Worm (Caenorhabditis elegans) whole organism, L3 larva: ENCODE measurements around the gene fcmt-1.
A peak's percentile ranks its signal among the peaks of the same experiment; 100 is the strongest.

ENCODE experiments used
- R02D3.7 ChIP-seq: fragments of 150-350 bp; optimal IDR thresholded peaks from 2 replicates; lab custom pipeline; 2014; ENCODE audit warnings: missing biosample characterization, missing genetic modification characterization
- aly-2 ChIP-seq: fragments of 150-350 bp; optimal IDR thresholded peaks from 2 replicates; lab custom pipeline; 2014; ENCODE audit warnings: missing biosample characterization, missing genetic modification characterization
- ama-1 ChIP-seq: fragments of 150-350 bp; optimal IDR thresholded peaks from 2 replicates; lab custom pipeline; 2018
- ceh-16 ChIP-seq: sonication (generic microtip); optimal IDR thresholded peaks from 2 replicates; lab custom pipeline; 2017; ENCODE audit warnings: missing biosample characterization, missing genetic modification characterization
- ceh-28 ChIP-seq: fragments of 150-350 bp; optimal IDR thresholded peaks from 2 replicates; lab custom pipeline; 2014; ENCODE audit warnings: missing biosample characterization, missing genetic modification reagents, missing genetic modification characterization
- ceh-82 ChIP-seq: fragments of 150-350 bp; optimal IDR thresholded peaks from 2 replicates; lab custom pipeline; 2014; ENCODE audit warnings: missing biosample characterization, missing genetic modification characterization
- ceh-9 ChIP-seq: sonication (generic microtip); optimal IDR thresholded peaks from 2 replicates; lab custom pipeline; 2018; ENCODE audit warnings: missing biosample characterization, missing genetic modification characterization
- egl-27 ChIP-seq: sonication (generic microtip); optimal IDR thresholded peaks from 4 replicates; lab custom pipeline; 2017; ENCODE audit warnings: missing biosample characterization, missing genetic modification reagents, missing genetic modification characterization
- elt-1 ChIP-seq: fragments of 150-350 bp; optimal IDR thresholded peaks from 2 replicates; lab custom pipeline; 2014; ENCODE audit warnings: missing biosample characterization, missing genetic modification characterization
- elt-2 ChIP-seq: sonication (generic microtip); optimal IDR thresholded peaks from 2 replicates; lab custom pipeline; 2016; ENCODE audit warnings: missing genetic modification reagents, mild to moderate bottlenecking, missing genetic modification characterization, missing compliant biosample characterization
- elt-3 ChIP-seq, 3 experiments: fragments of 150-350 bp in 1 of 3; sonication (generic microtip) in 2 of 3; optimal IDR thresholded peaks; 2 replicates in 2 of 3; 4 replicates in 1 of 3; lab custom pipeline; 2014 to 2017; ENCODE audit warnings: missing biosample characterization in 3 of 3, missing genetic modification characterization in 3 of 3
- eor-1 ChIP-seq, 2 experiments: fragments of 150-350 bp; optimal IDR thresholded peaks; 2 replicates each; lab custom pipeline; 2014 to 2018; ENCODE audit warnings: missing biosample characterization in 2 of 2, missing genetic modification characterization in 2 of 2
- fkh-10 ChIP-seq: sonication (generic microtip); optimal IDR thresholded peaks from 2 replicates; lab custom pipeline; 2017; ENCODE audit warnings: missing biosample characterization, missing genetic modification reagents, missing genetic modification characterization
- fos-1 ChIP-seq: fragments of 150-350 bp; optimal IDR thresholded peaks from 2 replicates; lab custom pipeline; 2014; ENCODE audit warnings: missing biosample characterization, missing genetic modification characterization
- hmg-11 ChIP-seq: sonication (generic microtip); optimal IDR thresholded peaks from 2 replicates; lab custom pipeline; 2016; ENCODE audit warnings: missing genetic modification characterization, missing compliant biosample characterization
- jun-1 ChIP-seq: fragments of 150-350 bp; optimal IDR thresholded peaks from 2 replicates; lab custom pipeline; 2014; ENCODE audit warnings: missing biosample characterization, missing genetic modification reagents, missing genetic modification characterization
- lin-15B ChIP-seq: fragments of 150-350 bp; optimal IDR thresholded peaks from 2 replicates; lab custom pipeline; 2014; ENCODE audit warnings: missing biosample characterization, missing genetic modification characterization
- lin-39 ChIP-seq: fragments of 150-350 bp; optimal IDR thresholded peaks from 2 replicates; lab custom pipeline; 2018; ENCODE audit warnings: missing biosample characterization, missing genetic modification reagents, missing genetic modification characterization
- lsy-12 ChIP-seq: sonication (generic microtip); optimal IDR thresholded peaks from 2 replicates; lab custom pipeline; 2016; ENCODE audit warnings: mild to moderate bottlenecking, missing genetic modification characterization, missing compliant biosample characterization
- mdl-1 ChIP-seq: fragments of 150-350 bp; optimal IDR thresholded peaks from 2 replicates; lab custom pipeline; 2014; ENCODE audit warnings: missing biosample characterization, missing genetic modification characterization
- mml-1 ChIP-seq: fragments of 150-350 bp; sonication (generic microtip); optimal IDR thresholded peaks from 3 replicates; lab custom pipeline; 2014; ENCODE audit warnings: missing biosample characterization, missing genetic modification characterization
- nfya-1 ChIP-seq: sonication (generic microtip); optimal IDR thresholded peaks from 2 replicates; lab custom pipeline; 2017; ENCODE audit warnings: missing genetic modification characterization, mild to moderate bottlenecking, missing compliant biosample characterization, antibody characterized with exemption, moderate library complexity; ENCODE audit not compliant: insufficient read depth
- nhr-11 ChIP-seq: fragments of 150-350 bp; optimal IDR thresholded peaks from 2 replicates; lab custom pipeline; 2014; ENCODE audit warnings: missing biosample characterization, missing genetic modification characterization
- nhr-12 ChIP-seq: fragments of 150-350 bp; optimal IDR thresholded peaks from 2 replicates; lab custom pipeline; 2014; ENCODE audit warnings: missing biosample characterization, missing genetic modification characterization
- nhr-23 ChIP-seq: fragments of 150-350 bp; optimal IDR thresholded peaks from 2 replicates; lab custom pipeline; 2014; ENCODE audit warnings: missing biosample characterization, missing genetic modification reagents, missing genetic modification characterization
- nhr-237 ChIP-seq: fragments of 150-350 bp; optimal IDR thresholded peaks from 2 replicates; lab custom pipeline; 2014; ENCODE audit warnings: missing biosample characterization, missing genetic modification characterization
- nhr-25 ChIP-seq: sonication (generic microtip); optimal IDR thresholded peaks from 2 replicates; lab custom pipeline; 2017; ENCODE audit warnings: missing biosample characterization, missing genetic modification characterization
- nhr-28 ChIP-seq: fragments of 150-350 bp; optimal IDR thresholded peaks from 2 replicates; lab custom pipeline; 2014; ENCODE audit warnings: missing biosample characterization, missing genetic modification characterization
- nhr-43 ChIP-seq: sonication (generic microtip); optimal IDR thresholded peaks from 2 replicates; lab custom pipeline; 2016; ENCODE audit warnings: mild to moderate bottlenecking, missing genetic modification characterization, missing compliant biosample characterization; ENCODE audit not compliant: poor library complexity, severe bottlenecking
- nhr-67 ChIP-seq: fragments of 150-350 bp; optimal IDR thresholded peaks from 2 replicates; lab custom pipeline; 2014; ENCODE audit warnings: missing biosample characterization, missing genetic modification characterization
- nhr-76 ChIP-seq: fragments of 150-350 bp; sonication (generic microtip); optimal IDR thresholded peaks from 5 replicates; lab custom pipeline; 2014; ENCODE audit warnings: missing biosample characterization, missing genetic modification characterization
- nhr-77 ChIP-seq: fragments of 150-350 bp; optimal IDR thresholded peaks from 2 replicates; lab custom pipeline; 2014; ENCODE audit warnings: missing biosample characterization, missing genetic modification characterization
- pqm-1 ChIP-seq: fragments of 150-350 bp; optimal IDR thresholded peaks from 2 replicates; lab custom pipeline; 2017; ENCODE audit warnings: missing biosample characterization, missing genetic modification characterization, inconsistent platforms
- sea-2 ChIP-seq: fragments of 150-350 bp; sonication (generic microtip); optimal IDR thresholded peaks from 4 replicates; lab custom pipeline; 2014; ENCODE audit warnings: missing biosample characterization, missing genetic modification reagents, missing genetic modification characterization
- skn-1 ChIP-seq: fragments of 150-350 bp; optimal IDR thresholded peaks from 2 replicates; lab custom pipeline; 2014; ENCODE audit warnings: missing biosample characterization, missing genetic modification characterization
- snpc-4 ChIP-seq: fragments of 150-350 bp; optimal IDR thresholded peaks from 2 replicates; lab custom pipeline; 2014; ENCODE audit warnings: missing biosample characterization, missing genetic modification characterization
- tbx-2 ChIP-seq: sonication (generic microtip); optimal IDR thresholded peaks from 2 replicates; lab custom pipeline; 2016; ENCODE audit warnings: mild to moderate bottlenecking, missing genetic modification characterization, missing compliant biosample characterization
- unc-39 ChIP-seq: sonication (generic microtip); optimal IDR thresholded peaks from 4 replicates; lab custom pipeline; 2017; ENCODE audit warnings: missing biosample characterization, missing genetic modification characterization
- unc-62 ChIP-seq: fragments of 150-350 bp; sonication (generic microtip); optimal IDR thresholded peaks from 4 replicates; lab custom pipeline; 2014; ENCODE audit warnings: missing biosample characterization, missing genetic modification reagents, missing genetic modification characterization
- zag-1 ChIP-seq: fragments of 150-350 bp; optimal IDR thresholded peaks from 2 replicates; lab custom pipeline; 2014; ENCODE audit warnings: missing biosample characterization, missing genetic modification characterization
- ztf-11 ChIP-seq: fragments of 150-350 bp; optimal IDR thresholded peaks from 2 replicates; lab custom pipeline; 2014; ENCODE audit warnings: missing biosample characterization, missing genetic modification characterization
- ztf-4 ChIP-seq: fragments of 150-350 bp; optimal IDR thresholded peaks from 2 replicates; lab custom pipeline; 2014; ENCODE audit warnings: missing biosample characterization, missing genetic modification characterization

fcmt-1 gene

ce11 chrII:11680220-11680619 is 29.1 kb downstream of the fcmt-1 start:
- TF ChIP-seq lin-15B (tag; lab: Kevin White, UChicago) (no peak), elt-1 (tag; lab: Kevin White, UChicago) (no peak), ceh-16 (tag; lab: Kevin White, UChicago) (no peak), elt-3 (tag; optimal IDR thresholded peaks at IDR 0.05; lab: Kevin White, UChicago) (no peak), unc-39 (tag; lab: Kevin White, UChicago) (no peak), eor-1 (tag; optimal IDR thresholded peaks at IDR 0.05; lab: Kevin White, UChicago) (no peak), ztf-4 (tag; lab: Kevin White, UChicago) (no peak)
- TF ChIP-seq, all 47 proteins: peak for 0

ce11 chrII:11675877-11676473 is 33.4 kb downstream of the fcmt-1 start, which contains the start of the genes trr-1 and C47D12.2:
Gene trr-1, minus strand, starts transcription at chrII:11675927.
Gene C47D12.2, plus strand, starts transcription at chrII:11676306.
- TF ChIP-seq zag-1 (tag; lab: Kevin White, UChicago) (no peak), fkh-10 (GFP tag; lab: Kevin White, UChicago) (no peak), nhr-76 (no peak), nhr-77 (tag; lab: Kevin White, UChicago) (no peak), lsy-12 (tag; lab: Kevin White, UChicago) (peak; percentile 10), mdl-1 (tag; lab: Kevin White, UChicago) (no peak), nhr-23 (tag; lab: Kevin White, UChicago) (peak; percentile 79), aly-2 (tag; lab: Kevin White, UChicago) (no peak), nhr-12 (tag; lab: Kevin White, UChicago) (no peak), ztf-11 (no peak), unc-39 (tag; lab: Kevin White, UChicago) (no peak), jun-1 (no peak), lin-39 (tag; lab: Kevin White, UChicago) (peak; percentile 22), eor-1 (tag; optimal IDR thresholded peaks at IDR 0.05; lab: Kevin White, UChicago) (no peak), tbx-2 (no peak), ztf-4 (tag; lab: Kevin White, UChicago) (no peak), mml-1 (tag; lab: Kevin White, UChicago) (no peak), elt-3 (tag; optimal IDR thresholded peaks at IDR 0.05; lab: Kevin White, UChicago) (no peak), ceh-9 (no peak), nhr-28 (tag; lab: Kevin White, UChicago) (no peak), pqm-1 (tag; lab: Kevin White, UChicago) (peak; percentile 23), nfya-1 (no peak), sea-2 (GFP tag; lab: Kevin White, UChicago) (no peak), ceh-82 (tag; lab: Kevin White, UChicago) (no peak), skn-1 (tag; lab: Kevin White, UChicago) (peak; percentile 16), fos-1 (tag; lab: Kevin White, UChicago) (no peak), nhr-11 (no peak), nhr-43 (tag; lab: Kevin White, UChicago) (peak; percentile 48), egl-27 (tag; lab: Kevin White, UChicago) (no peak), elt-2 (peak; percentile 40), snpc-4 (tag; lab: Kevin White, UChicago) (no peak), ceh-16 (tag; lab: Kevin White, UChicago) (no peak), hmg-11 (tag; lab: Kevin White, UChicago) (no peak), nhr-25 (tag; lab: Kevin White, UChicago) (peak; percentile 78), lin-15B (tag; lab: Kevin White, UChicago) (peak; percentile 81), nhr-237 (no peak), R02D3.7 (peak; percentile 79), ama-1 (lab: Kevin White, UChicago) (no peak), nhr-67 (tag; lab: Kevin White, UChicago) (no peak), ceh-28 (tag; lab: Kevin White, UChicago) (no peak)

- TF ChIP-seq nhr-11 (no peak), mdl-1 (tag; lab: Kevin White, UChicago) (no peak), elt-1 (tag; lab: Kevin White, UChicago) (no peak), unc-62 (GFP tag; lab: Kevin White, UChicago) (no peak), nhr-12 (tag; lab: Kevin White, UChicago) (no peak), lin-15B (tag; lab: Kevin White, UChicago) (no peak), nhr-25 (tag; lab: Kevin White, UChicago) (no peak), skn-1 (tag; lab: Kevin White, UChicago) (no peak), snpc-4 (tag; lab: Kevin White, UChicago) (no peak)
These were observed 50.5 kb downstream of the fcmt-1 start for ce11 chrII:11658854-11659253.
